Fruit fly (Drosophila melanogaster) whole organism, wandering third instar larva: Measurements from ENCODE around the gene blot.

Experiments used
- Abd-B ChIP-seq: fragments of >200 bp; optimal IDR thresholded peaks from 2 replicates; lab custom pipeline; 2017; ENCODE audit warnings: missing biosample characterization, missing genetic modification characterization
- CG32264 ChIP-seq: fragments of 200-800 bp; sonication (Bioruptor generic); optimal IDR thresholded peaks from 2 replicates; lab custom pipeline; 2016; ENCODE audit warnings: missing biosample characterization, missing genetic modification characterization
- CG9705 ChIP-seq: fragments of 200-800 bp; sonication (Bioruptor generic); optimal IDR thresholded peaks from 2 replicates; lab custom pipeline; 2018; ENCODE audit warnings: missing biosample characterization, mild to moderate bottlenecking, missing genetic modification characterization
- CrebA ChIP-seq: fragments of 200-800 bp; sonication (Bioruptor generic); optimal IDR thresholded peaks from 2 replicates; lab custom pipeline; 2016; ENCODE audit warnings: missing biosample characterization, mild to moderate bottlenecking, missing genetic modification characterization, borderline replicate concordance
- dmrt93B ChIP-seq: fragments of 200-800 bp; sonication (Bioruptor generic); optimal IDR thresholded peaks from 2 replicates; lab custom pipeline; 2018; ENCODE audit warnings: missing biosample characterization, mild to moderate bottlenecking, missing genetic modification characterization
- h ChIP-seq: fragments of 200-800 bp; sonication (Bioruptor generic); optimal IDR thresholded peaks from 3 replicates; lab custom pipeline; 2016; ENCODE audit warnings: missing biosample characterization, mild to moderate bottlenecking, missing genetic modification characterization

DNA sequence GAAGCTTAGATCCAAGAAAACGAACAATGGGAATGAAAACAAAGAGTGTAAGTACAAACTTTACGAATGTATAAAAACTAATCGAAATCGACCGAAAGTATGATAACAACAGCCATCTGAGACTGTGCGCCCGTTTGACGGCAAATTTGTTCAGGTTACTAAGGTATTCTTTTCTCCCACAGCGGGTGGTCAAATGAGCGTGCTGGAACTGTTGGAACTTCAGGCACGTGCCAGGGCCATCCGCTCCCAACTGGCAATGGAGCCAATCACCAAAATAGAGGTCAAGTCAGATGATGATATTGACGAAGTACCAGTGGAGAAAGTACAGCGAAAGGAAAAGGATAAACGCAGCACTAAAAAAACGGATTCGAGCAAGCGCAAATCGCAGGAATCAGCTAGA lies 15.0 kb upstream of the blot start, which contains the start of gene CG12229:
- TF ChIP-seq CrebA (GFP tag; lab: Kevin White, UChicago) (no peak), h (GFP tag; lab: Kevin White, UChicago) (no peak), CG32264 (no peak), CG9705 (GFP tag; lab: Kevin White, UChicago) (no peak), Abd-B (GFP tag; lab: Kevin White, UChicago) (no peak), dmrt93B (GFP tag; lab: Kevin White, UChicago) (no peak)
